Fruit fly (Drosophila melanogaster) S2 (cell line): Measurements from ENCODE around the gene Trm1.

Experiments
- CG8478 ChIP-seq: fragments of >200 bp; optimal IDR thresholded peaks from 2 replicates; lab custom pipeline; 2018
- CTCF ChIP-seq, 2 experiments: fragments of >200 bp; optimal IDR thresholded peaks; 2 replicates each; lab custom pipeline; 2018

dm6 chr2L:12435428-12435827, 7.6 kb downstream of the Trm1 start:
- TF ChIP-seq CG8478 = no peak
- no peak for TF ChIP-seq CTCF (optimal IDR thresholded peaks at IDR 0.05; lab: Kevin White, UChicago)
